Worm (Caenorhabditis elegans) whole organism, L4 larva: ENCODE results near the gene kdp-1.

Experiments used
- D1046.2 ChIP-seq: fragments of 200-800 bp; sonication (Bioruptor generic); IDR thresholded peaks from 2 replicates; pipeline ENCODE4 v1.3.6; 2022; ENCODE audit warnings: missing genetic modification characterization, missing compliant biosample characterization
- F44E2.7 ChIP-seq: fragments of 200-800 bp; sonication (Bioruptor generic); IDR thresholded peaks from 2 replicates; pipeline ENCODE4 v2.1.2; 2022; ENCODE audit warnings: missing genetic modification characterization, missing compliant biosample characterization
- T20F7.1 ChIP-seq: fragments of 200-800 bp; sonication (Bioruptor generic); optimal IDR thresholded peaks from 2 replicates; lab custom pipeline; 2018; ENCODE audit warnings: mild to moderate bottlenecking, missing genetic modification characterization, missing compliant biosample characterization
- ZK337.2 ChIP-seq: fragments of 200-800 bp; sonication (Bioruptor generic); IDR thresholded peaks from 2 replicates; pipeline ENCODE4 v1.3.6; 2022; ENCODE audit warnings: missing genetic modification reagents, missing genetic modification characterization, missing compliant biosample characterization
- aha-1 ChIP-seq: fragments of 150-350 bp; peaks from one replicate; lab custom pipeline; 2014; ENCODE audit warnings: missing biosample characterization, missing genetic modification characterization
- aly-2 ChIP-seq: sonication (generic microtip); optimal IDR thresholded peaks from 2 replicates; lab custom pipeline; 2018; ENCODE audit warnings: missing biosample characterization, missing genetic modification characterization
- ceh-28 ChIP-seq: fragments of 150-350 bp; optimal IDR thresholded peaks from 2 replicates; lab custom pipeline; 2014; ENCODE audit warnings: missing biosample characterization, missing genetic modification reagents, missing genetic modification characterization
- ceh-44 ChIP-seq: fragments of 200-800 bp; sonication (Bioruptor generic); IDR thresholded peaks from 2 replicates; pipeline ENCODE4 v1.3.6; 2022; ENCODE audit warnings: missing genetic modification reagents, missing genetic modification characterization, missing compliant biosample characterization
- ceh-82 ChIP-seq: sonication (generic microtip); optimal IDR thresholded peaks from 2 replicates; lab custom pipeline; 2017; ENCODE audit warnings: missing biosample characterization, missing genetic modification characterization
- daf-19 ChIP-seq: fragments of 200-800 bp; sonication (Bioruptor generic); conservative IDR thresholded peaks from 2 replicates; pipeline ENCODE4 v1.3.6; 2022; ENCODE audit warnings: missing genetic modification characterization, missing compliant biosample characterization
- daf-8 ChIP-seq: fragments of 200-800 bp; sonication (Bioruptor generic); IDR thresholded peaks from 2 replicates; pipeline ENCODE4 v1.3.6; 2022; ENCODE audit warnings: missing genetic modification characterization, missing compliant biosample characterization
- dmd-6 ChIP-seq: fragments of 200-800 bp; sonication (Bioruptor generic); IDR thresholded peaks from 2 replicates; pipeline ENCODE4 v1.3.6; 2022; ENCODE audit warnings: missing genetic modification reagents, missing genetic modification characterization, missing compliant biosample characterization
- dmd-9 ChIP-seq: fragments of 200-800 bp; sonication (Bioruptor generic); IDR thresholded peaks from 2 replicates; pipeline ENCODE4 v1.3.6; 2022; ENCODE audit warnings: missing genetic modification reagents, missing genetic modification characterization, missing compliant biosample characterization
- dpl-1 ChIP-seq: fragments of 150-350 bp; optimal IDR thresholded peaks from 2 replicates; lab custom pipeline; 2014; ENCODE audit warnings: missing biosample characterization, missing genetic modification reagents, missing genetic modification characterization
- dve-1 ChIP-seq: sonication (generic microtip); optimal IDR thresholded peaks from 2 replicates; lab custom pipeline; 2017; ENCODE audit warnings: antibody characterized with exemption, mild to moderate bottlenecking, missing genetic modification characterization, missing compliant biosample characterization; ENCODE audit not compliant: insufficient read depth
- egl-27 ChIP-seq: sonication (generic microtip); optimal IDR thresholded peaks from 3 replicates; lab custom pipeline; 2017; ENCODE audit warnings: missing biosample characterization, missing genetic modification reagents, missing genetic modification characterization
- egl-43 ChIP-seq: fragments of 200-800 bp; sonication (Bioruptor generic); IDR thresholded peaks from 2 replicates; pipeline ENCODE4 v1.3.6; 2022; ENCODE audit warnings: missing genetic modification reagents, missing genetic modification characterization, missing compliant biosample characterization
- fos-1 ChIP-seq: fragments of 150-350 bp; optimal IDR thresholded peaks from 2 replicates; lab custom pipeline; 2014; ENCODE audit warnings: missing biosample characterization, missing genetic modification characterization
- gei-8 ChIP-seq: fragments of 200-800 bp; sonication (Bioruptor generic); optimal IDR thresholded peaks from 2 replicates; lab custom pipeline; 2018; ENCODE audit warnings: mild to moderate bottlenecking, missing genetic modification characterization, missing compliant biosample characterization
- hlh-30 ChIP-seq: sonication (generic microtip); optimal IDR thresholded peaks from 2 replicates; lab custom pipeline; 2017; ENCODE audit warnings: antibody characterized with exemption, mild to moderate bottlenecking, missing genetic modification characterization, missing compliant biosample characterization; ENCODE audit not compliant: insufficient read depth
- hmg-1.1 ChIP-seq: fragments of 200-800 bp; sonication (Bioruptor generic); IDR thresholded peaks from 2 replicates; pipeline ENCODE4 v1.3.6; 2022; ENCODE audit warnings: missing genetic modification reagents, missing genetic modification characterization, missing compliant biosample characterization
- lin-29 ChIP-seq: fragments of 200-800 bp; sonication (Bioruptor generic); IDR thresholded peaks from 2 replicates; pipeline ENCODE4 v1.3.6; 2022; ENCODE audit warnings: missing genetic modification reagents, missing genetic modification characterization, missing compliant biosample characterization
- lin-38 ChIP-seq: fragments of 200-800 bp; sonication (Bioruptor generic); IDR thresholded peaks from 2 replicates; pipeline ENCODE4 v1.3.6; 2022; ENCODE audit warnings: missing genetic modification reagents, missing genetic modification characterization, missing compliant biosample characterization
- lir-3 ChIP-seq: sonication (generic microtip); optimal IDR thresholded peaks from 2 replicates; lab custom pipeline; 2016; ENCODE audit warnings: mild to moderate bottlenecking, missing genetic modification characterization, missing compliant biosample characterization
- lsy-2 ChIP-seq, 2 experiments: fragments of 150-350 bp in 1 of 2; sonication (generic microtip) in 1 of 2; optimal IDR thresholded peaks; 2 replicates each; lab custom pipeline; 2014 to 2017; ENCODE audit warnings: missing biosample characterization in 2 of 2, missing genetic modification characterization in 2 of 2
- madf-5 ChIP-seq, 2 experiments: fragments of 200-800 bp; sonication (Bioruptor generic); IDR thresholded peaks; 2 replicates each; pipeline ENCODE4 v1.3.6; 2022; ENCODE audit warnings: missing compliant biosample characterization in 2 of 2, missing genetic modification characterization in 2 of 2
- madf-9 ChIP-seq: fragments of 200-800 bp; sonication (Bioruptor generic); conservative IDR thresholded peaks from 2 replicates; pipeline ENCODE4 v1.3.6; 2022; ENCODE audit warnings: missing genetic modification reagents, missing genetic modification characterization, missing compliant biosample characterization
- mes-2 ChIP-seq: sonication (generic microtip); optimal IDR thresholded peaks from 2 replicates; lab custom pipeline; 2016; ENCODE audit warnings: missing genotype, mild to moderate bottlenecking, missing genetic modification characterization, missing compliant biosample characterization; ENCODE audit not compliant: poor library complexity, severe bottlenecking
- nhr-102 ChIP-seq: sonication (generic microtip); optimal IDR thresholded peaks from 2 replicates; lab custom pipeline; 2016; ENCODE audit warnings: mild to moderate bottlenecking, missing genetic modification characterization, moderate library complexity, missing compliant biosample characterization
- nhr-111 ChIP-seq: fragments of 200-800 bp; sonication (Bioruptor generic); optimal IDR thresholded peaks from 2 replicates; lab custom pipeline; 2018; ENCODE audit warnings: mild to moderate bottlenecking, missing genetic modification characterization, missing compliant biosample characterization
- nhr-28 ChIP-seq: fragments of 150-350 bp; optimal IDR thresholded peaks from 2 replicates; lab custom pipeline; 2014; ENCODE audit warnings: missing biosample characterization, missing genetic modification characterization
- nhr-42 ChIP-seq: fragments of 200-800 bp; sonication (Bioruptor generic); IDR thresholded peaks from 2 replicates; pipeline ENCODE4 v1.3.6; 2022; ENCODE audit warnings: missing genetic modification characterization, missing compliant biosample characterization
- nhr-76 ChIP-seq: fragments of 150-350 bp; optimal IDR thresholded peaks from 2 replicates; lab custom pipeline; 2014; ENCODE audit warnings: missing biosample characterization, missing genetic modification characterization
- nhr-77 ChIP-seq: fragments of 150-350 bp; optimal IDR thresholded peaks from 2 replicates; lab custom pipeline; 2014; ENCODE audit warnings: missing biosample characterization, missing genetic modification characterization
- pha-4 ChIP-seq, 2 experiments: fragments of 150-350 bp in 1 of 2; fragments of 200-800 bp in 1 of 2; sonication (Bioruptor generic) in 1 of 2; IDR thresholded peaks in 1 of 2; optimal IDR thresholded peaks in 1 of 2; 2 replicates each; pipeline versions ENCODE4 v1.3.6 to Lab custom; 2014 to 2022; ENCODE audit warnings: missing genetic modification characterization in 2 of 2, missing genetic modification reagents in 2 of 2, missing biosample characterization in 1 of 2, missing compliant biosample characterization in 1 of 2
- php-3 ChIP-seq: fragments of 200-800 bp; sonication (Bioruptor generic); IDR thresholded peaks from 2 replicates; pipeline ENCODE4 v1.3.6; 2022; ENCODE audit warnings: missing genetic modification reagents, missing genetic modification characterization, missing compliant biosample characterization
- rbr-2 ChIP-seq: sonication (generic microtip); optimal IDR thresholded peaks from 2 replicates; lab custom pipeline; 2016; ENCODE audit warnings: missing genotype, missing genetic modification characterization, missing compliant biosample characterization
- snpc-1.2 ChIP-seq: fragments of 200-800 bp; sonication (Bioruptor generic); IDR thresholded peaks from 2 replicates; pipeline ENCODE4 v1.3.6; 2022; ENCODE audit warnings: missing genetic modification reagents, missing genetic modification characterization, missing compliant biosample characterization
- spr-1 ChIP-seq: sonication (generic microtip); optimal IDR thresholded peaks from 2 replicates; lab custom pipeline; 2016; ENCODE audit warnings: mild to moderate bottlenecking, missing genetic modification characterization, missing compliant biosample characterization
- spr-3 ChIP-seq: fragments of 200-800 bp; sonication (Bioruptor generic); optimal IDR thresholded peaks from 2 replicates; lab custom pipeline; 2018; ENCODE audit warnings: mild to moderate bottlenecking, missing genetic modification characterization, missing compliant biosample characterization
- unc-62 ChIP-seq, 3 experiments: fragments of 150-350 bp in 1 of 3; sonication (generic microtip); optimal IDR thresholded peaks in 2 of 3; peaks in 1 of 3; 1 replicate in 1 of 3; 2 replicates in 2 of 3; lab custom pipeline; 2014 to 2017; ENCODE audit warnings: missing biosample characterization in 3 of 3, missing genetic modification characterization in 3 of 3, missing genetic modification reagents in 3 of 3, missing genotype in 1 of 3
- vab-7 ChIP-seq: fragments of 200-800 bp; sonication (Bioruptor generic); IDR thresholded peaks from 2 replicates; pipeline ENCODE4 v1.3.6; 2022; ENCODE audit warnings: missing genetic modification reagents, missing genetic modification characterization, missing compliant biosample characterization
- zfp-2 ChIP-seq: sonication (generic microtip); optimal IDR thresholded peaks from 2 replicates; lab custom pipeline; 2016; ENCODE audit warnings: mild to moderate bottlenecking, missing genetic modification characterization, missing compliant biosample characterization
- zfp-3 ChIP-seq: fragments of 200-800 bp; sonication (Bioruptor generic); conservative IDR thresholded peaks from 2 replicates; pipeline ENCODE4 v1.3.6; 2022; ENCODE audit warnings: missing genetic modification reagents, missing genetic modification characterization, missing compliant biosample characterization
- zip-11 ChIP-seq: fragments of 200-800 bp; sonication (Bioruptor generic); IDR thresholded peaks from 2 replicates; pipeline ENCODE4 v1.3.6; 2022; ENCODE audit warnings: missing genetic modification characterization, missing compliant biosample characterization
- ztf-7 ChIP-seq: fragments of 150-350 bp; optimal IDR thresholded peaks from 2 replicates; lab custom pipeline; 2014; ENCODE audit warnings: missing biosample characterization, missing genetic modification characterization

The kdp-1 gene

DNA sequence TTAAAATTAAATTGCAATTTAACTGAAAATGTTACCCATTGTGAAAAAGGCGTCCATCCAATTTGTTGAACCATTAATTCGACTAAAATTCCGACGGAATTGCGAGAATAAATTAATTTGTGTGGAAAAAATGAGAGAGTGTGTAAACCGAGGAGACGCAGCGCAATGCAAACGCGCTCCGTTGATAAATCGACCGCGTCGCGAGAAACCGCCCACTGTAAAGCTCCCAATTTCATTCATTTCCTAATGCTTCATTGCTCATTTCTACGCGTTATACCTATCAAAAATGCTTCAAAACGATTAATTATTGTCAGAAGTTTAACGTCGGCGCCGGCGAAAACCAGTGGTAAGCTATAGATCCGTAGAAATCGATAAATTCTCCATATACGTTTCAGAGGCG is 2.2 kb upstream of the kdp-1 start, which contains the start of the genes Y67H2A.2 and micu-1 (continued):
- TF ChIP-seq dpl-1 (GFP tag; lab: Kevin White, UChicago) (peak; percentile 40), gei-8 (GFP tag; lab: Kevin White, UChicago) (no peak), madf-5 (GFP tag; IDR thresholded peaks at IDR 0.05; lab: Robert Waterston, UW) (no peak), aly-2 (tag; lab: Kevin White, UChicago) (no peak), pha-4 (GFP tag; IDR thresholded peaks at IDR 0.05; lab: Robert Waterston, UW) (no peak), pha-4 (tag; optimal IDR thresholded peaks at IDR 0.05; lab: Kevin White, UChicago) (no peak), dmd-9 (GFP tag; lab: Robert Waterston, UW) (no peak), spr-1 (tag; lab: Kevin White, UChicago) (no peak), lsy-2 (tag; optimal IDR thresholded peaks at IDR 0.05; lab: Kevin White, UChicago) (peak; percentile 38 to 73), egl-43 (GFP tag; lab: Robert Waterston, UW) (no peak), D1046.2 (GFP tag; lab: Robert Waterston, UW) (no peak), nhr-102 (tag; lab: Kevin White, UChicago) (peak; percentile 45), ZK337.2 (GFP tag; lab: Robert Waterston, UW) (no peak), fos-1 (no peak), aha-1 (peak; percentile 98), nhr-28 (tag; lab: Kevin White, UChicago) (peak; percentile 23), nhr-77 (tag; lab: Kevin White, UChicago) (peak; percentile 18), T20F7.1 (GFP tag; lab: Kevin White, UChicago) (no peak), dve-1 (tag; lab: Kevin White, UChicago) (peak; percentile 31), ceh-82 (tag; lab: Kevin White, UChicago) (no peak), nhr-76 (tag; lab: Kevin White, UChicago) (no peak), dmd-6 (GFP tag; lab: Robert Waterston, UW) (peak; percentile 57), mes-2 (peak; percentile 83), lir-3 (tag; lab: Kevin White, UChicago) (no peak), zfp-3 (GFP tag; lab: Robert Waterston, UW) (peak; percentile 25; the same call in 1 of the 2 replicates), spr-3 (GFP tag; lab: Kevin White, UChicago) (peak; percentile 41), php-3 (GFP tag; lab: Robert Waterston, UW) (no peak), F44E2.7 (GFP tag; lab: Robert Waterston, UW) (no peak), zfp-2 (tag; lab: Kevin White, UChicago) (no peak)

DNA sequence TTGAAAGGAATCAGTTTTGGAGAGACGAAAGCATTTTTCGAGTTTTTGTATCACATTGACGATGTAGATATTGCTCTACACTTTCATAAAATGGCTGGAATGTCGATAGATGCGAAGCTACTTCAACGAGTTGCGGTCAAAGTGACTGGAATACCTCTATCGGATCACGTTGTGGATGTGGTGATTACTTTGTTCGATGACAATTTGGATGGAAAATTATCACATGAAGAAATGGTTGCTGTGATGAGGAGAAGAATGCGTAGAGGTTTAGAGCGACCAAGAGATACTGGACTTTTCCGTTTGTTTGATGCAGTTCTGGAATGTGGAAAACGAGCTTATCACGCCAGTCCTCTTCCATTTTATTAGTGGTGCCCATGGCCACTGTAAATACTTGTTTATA is 340 bp upstream of the kdp-1 start:
- TF ChIP-seq aly-2 (tag; lab: Kevin White, UChicago) (no peak), vab-7 (GFP tag; lab: Robert Waterston, UW) (no peak), aha-1 (peak; percentile 55), unc-62 (GFP tag; optimal IDR thresholded peaks at IDR 0.05 in 1 of 2; lab: Kevin White, UChicago) (peak in 1 of 2 experiments; percentile 85), unc-62 (tag; optimal IDR thresholded peaks at IDR 0.05; lab: Kevin White, UChicago) (no peak), F44E2.7 (GFP tag; lab: Robert Waterston, UW) (no peak)
- TF ChIP-seq, all 104 proteins: peak for 2

DNA sequence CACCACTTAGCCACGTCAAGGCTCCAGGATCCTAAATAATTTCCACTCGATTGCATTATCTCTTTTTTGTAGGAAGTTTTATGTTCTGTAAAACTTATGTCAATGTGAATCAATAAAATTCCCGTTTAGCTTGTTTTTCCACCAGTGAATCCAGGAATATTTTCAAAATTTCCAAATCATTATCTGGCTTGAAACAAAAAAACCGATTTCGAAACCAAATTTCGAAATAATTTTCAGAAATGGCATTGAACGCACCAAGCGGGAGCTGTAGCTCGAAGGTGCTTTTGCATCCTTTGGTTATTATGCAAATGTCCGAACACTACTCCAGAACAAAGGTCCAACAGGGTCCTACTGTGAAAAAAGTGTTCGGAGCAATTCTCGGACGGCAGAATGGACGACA is 603 bp downstream of the kdp-1 start, which contains the start of gene csn-6:
Gene csn-6 (plus strand): TSS at position 234 of the 400 bp plus-strand sequence.
- TF ChIP-seq ceh-28 (tag; lab: Kevin White, UChicago), result no peak
- TF ChIP-seq rbr-2 (tag; lab: Kevin White, UChicago), result no peak
- TF ChIP-seq madf-9 (GFP tag; lab: Robert Waterston, UW), result no peak
- TF ChIP-seq ceh-44, result no peak
- no peak for TF ChIP-seq daf-19 (GFP tag; lab: Robert Waterston, UW)
- no peak for TF ChIP-seq daf-8 (GFP tag; lab: Robert Waterston, UW)
- no peak for TF ChIP-seq nhr-42 (GFP tag; lab: Robert Waterston, UW)
- TF ChIP-seq spr-1 (tag; lab: Kevin White, UChicago), result no peak
- peak; percentile 24 for TF ChIP-seq mes-2
- peak; percentile 49 for TF ChIP-seq lin-38 (GFP tag; lab: Robert Waterston, UW)
- TF ChIP-seq snpc-1.2 (GFP tag; lab: Robert Waterston, UW), result no peak
- no peak for TF ChIP-seq dve-1 (tag; lab: Kevin White, UChicago)
- TF ChIP-seq lin-29, result no peak
- TF ChIP-seq hmg-1.1, result no peak
- TF ChIP-seq aha-1, result peak; percentile 73
- TF ChIP-seq egl-27 (tag; lab: Kevin White, UChicago), result no peak
- TF ChIP-seq ztf-7 (tag; lab: Kevin White, UChicago), result no peak
- TF ChIP-seq hlh-30 (tag; lab: Kevin White, UChicago), result no peak
- TF ChIP-seq F44E2.7 (GFP tag; lab: Robert Waterston, UW), result no peak
- TF ChIP-seq nhr-111 (GFP tag; lab: Kevin White, UChicago), result no peak
- no peak for TF ChIP-seq dmd-9 (GFP tag; lab: Robert Waterston, UW)
- no peak for TF ChIP-seq zip-11
- no peak for TF ChIP-seq lir-3 (tag; lab: Kevin White, UChicago)
- TF ChIP-seq php-3 (GFP tag; lab: Robert Waterston, UW), result no peak
